Fruit fly (Drosophila melanogaster) whole organism, wandering third instar larva: ENCODE data around the gene Cyt-c1.

Source experiments
- CG32264 ChIP-seq: fragments of 200-800 bp; sonication (Bioruptor generic); optimal IDR thresholded peaks from 2 replicates; lab custom pipeline; 2016; ENCODE audit warnings: missing biosample characterization, missing genetic modification characterization
- CG9705 ChIP-seq: fragments of 200-800 bp; sonication (Bioruptor generic); optimal IDR thresholded peaks from 2 replicates; lab custom pipeline; 2018; ENCODE audit warnings: missing biosample characterization, mild to moderate bottlenecking, missing genetic modification characterization
- Dfd ChIP-seq: fragments of >200 bp; optimal IDR thresholded peaks from 2 replicates; lab custom pipeline; 2017; ENCODE audit warnings: missing biosample characterization, missing genetic modification characterization
- N ChIP-seq: fragments of >200 bp; optimal IDR thresholded peaks from 2 replicates; lab custom pipeline; 2018; ENCODE audit warnings: missing biosample characterization, missing external identifiers, missing genetic modification characterization
- OdsH ChIP-seq: fragments of 200-800 bp; sonication (Bioruptor generic); optimal IDR thresholded peaks from 2 replicates; lab custom pipeline; 2016; ENCODE audit warnings: missing biosample characterization, mild to moderate bottlenecking, missing genetic modification characterization
- dmrt93B ChIP-seq: fragments of 200-800 bp; sonication (Bioruptor generic); optimal IDR thresholded peaks from 2 replicates; lab custom pipeline; 2018; ENCODE audit warnings: missing biosample characterization, mild to moderate bottlenecking, missing genetic modification characterization
- ey ChIP-seq: fragments of 200-800 bp; sonication (Bioruptor generic); optimal IDR thresholded peaks from 2 replicates; lab custom pipeline; 2016; ENCODE audit warnings: missing biosample characterization, missing genetic modification characterization
- foxo ChIP-seq, 2 experiments: fragments of 200-800 bp; sonication (Bioruptor generic); optimal IDR thresholded peaks; 2 replicates in 1 of 2; 3 replicates in 1 of 2; lab custom pipeline; 2016 to 2017; ENCODE audit warnings: missing biosample characterization in 2 of 2, missing genetic modification characterization in 2 of 2
- pan ChIP-seq: fragments of >200 bp; optimal IDR thresholded peaks from 2 replicates; lab custom pipeline; 2017
- rgr ChIP-seq: fragments of 200-800 bp; sonication (Bioruptor generic); optimal IDR thresholded peaks from 3 replicates; lab custom pipeline; 2016; ENCODE audit warnings: missing biosample characterization, mild to moderate bottlenecking, missing genetic modification characterization
- sage ChIP-seq: fragments of 200-800 bp; sonication (Bioruptor generic); optimal IDR thresholded peaks from 2 replicates; lab custom pipeline; 2016; ENCODE audit warnings: missing biosample characterization, mild to moderate bottlenecking, missing genetic modification characterization
- sv ChIP-seq: fragments of 200-800 bp; sonication (Bioruptor generic); optimal IDR thresholded peaks from 3 replicates; lab custom pipeline; 2016; ENCODE audit warnings: missing biosample characterization, missing genetic modification characterization

dm6 chr3L:5341770-5342318 is 18.2 kb upstream of the Cyt-c1 start:
- TF ChIP-seq foxo (GFP tag; optimal IDR thresholded peaks at IDR 0.05; lab: Kevin White, UChicago) (no peak), Dfd (GFP tag; lab: Kevin White, UChicago) (no peak), dmrt93B (GFP tag; lab: Kevin White, UChicago) (no peak), rgr (no peak), pan (lab: Kevin White, UChicago) (no peak), CG32264 (GFP tag; lab: Kevin White, UChicago) (no peak), N (no peak), sv (GFP tag; lab: Kevin White, UChicago) (no peak), sage (GFP tag; lab: Kevin White, UChicago) (no peak), OdsH (no peak), ey (no peak), CG9705 (GFP tag; lab: Kevin White, UChicago) (no peak)
